Worm (Caenorhabditis elegans) whole organism, L4/young adult: ENCODE measurements around the gene dyf-11.
A peak's percentile ranks its signal among the peaks of the same experiment; 100 is the strongest.

ENCODE experiments used
- W03F9.2 ChIP-seq: fragments of 150-350 bp; optimal IDR thresholded peaks from 2 replicates; lab custom pipeline; 2014; ENCODE audit warnings: missing biosample characterization, missing genetic modification characterization
- dao-5 ChIP-seq: sonication (generic microtip); optimal IDR thresholded peaks from 2 replicates; lab custom pipeline; 2016; ENCODE audit warnings: missing genotype, missing genetic modification characterization, moderate library complexity, missing compliant biosample characterization
- him-1 ChIP-seq: sonication (generic microtip); optimal IDR thresholded peaks from 2 replicates; lab custom pipeline; 2016; ENCODE audit warnings: missing genotype, missing genetic modification reagents, missing genetic modification characterization, missing compliant biosample characterization

Gene dyf-11

DNA sequence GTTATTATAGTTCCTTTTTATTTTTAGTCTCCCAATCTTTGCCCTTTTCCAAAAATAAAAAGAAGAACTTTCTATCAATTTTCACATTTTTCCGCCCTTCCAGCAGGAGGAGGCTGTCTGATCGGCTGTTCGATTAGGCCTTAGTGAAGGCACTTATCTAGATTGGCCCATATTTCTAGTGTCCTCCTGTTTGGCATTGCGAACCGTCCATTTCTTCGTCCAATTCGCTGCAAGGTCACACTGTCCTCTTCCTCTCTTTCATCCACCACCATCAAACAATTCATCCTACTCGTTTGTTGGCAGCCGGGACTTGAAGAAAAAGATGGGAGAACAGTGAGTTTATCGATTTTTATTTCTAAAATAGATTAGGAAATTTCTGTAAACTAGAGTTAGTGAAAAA, 8.6 kb downstream of the dyf-11 start, which contains the start of gene T04G9.4:
TSS of gene T04G9.4 (plus strand) at position 293 of the 400 bp plus-strand sequence.
- TF ChIP-seq dao-5 (tag; lab: Kevin White, UChicago) (no peak), W03F9.2 (tag; lab: Kevin White, UChicago) (no peak), him-1 (tag; lab: Kevin White, UChicago) (no peak)

DNA sequence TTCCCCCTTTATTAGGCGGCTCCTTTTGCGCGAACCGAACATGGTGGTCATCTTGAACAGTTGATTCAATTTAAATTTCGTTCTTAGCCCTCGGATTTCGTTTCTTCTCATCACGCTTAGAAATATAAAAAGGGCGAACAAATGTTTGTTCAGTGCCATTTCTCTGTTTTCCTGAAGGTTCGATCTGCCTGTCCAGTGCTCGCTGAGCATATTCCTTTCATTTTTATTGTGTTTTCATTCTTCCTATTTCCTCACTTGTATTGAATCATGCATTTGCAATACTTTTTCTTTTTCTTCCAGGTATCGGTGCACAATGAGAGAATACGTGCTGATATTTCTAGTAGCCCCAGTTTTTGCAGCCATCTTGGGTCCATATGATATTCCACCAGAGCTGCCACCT, 13.9 kb downstream of the dyf-11 start, which contains the start of gene nas-15:
TSS of gene nas-15 (plus strand) at position 301 of the 400 bp plus-strand sequence.
- TF ChIP-seq him-1 (tag; lab: Kevin White, UChicago), result no peak

DNA sequence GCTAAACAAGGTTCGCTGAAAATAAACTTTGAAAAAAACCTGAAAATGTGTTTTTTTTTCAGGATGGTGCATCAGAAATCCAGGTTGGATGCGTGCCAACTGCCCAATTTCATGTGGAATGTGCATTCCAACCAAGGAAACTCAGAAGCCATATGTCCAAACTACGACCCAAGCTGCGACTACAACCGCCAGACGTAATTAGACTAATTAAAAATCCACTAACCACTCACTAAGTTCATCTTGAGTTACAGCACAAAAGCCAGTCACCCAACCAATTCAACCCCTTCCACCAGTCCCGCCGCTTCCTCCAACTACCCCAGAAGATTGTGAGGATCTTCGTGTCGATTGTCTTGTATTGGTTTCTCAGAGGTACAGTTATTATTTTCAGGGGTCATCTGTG, 15.7 kb downstream of the dyf-11 start:
- TF ChIP-seq dao-5 (tag; lab: Kevin White, UChicago) (no peak), W03F9.2 (tag; lab: Kevin White, UChicago) (no peak), him-1 (tag; lab: Kevin White, UChicago) (no peak)

- TF ChIP-seq W03F9.2 (tag; lab: Kevin White, UChicago) (no peak), him-1 (tag; lab: Kevin White, UChicago) (no peak), dao-5 (tag; lab: Kevin White, UChicago) (no peak)
Measured at ce11 chrX:780027-780426, 16.5 kb downstream of the dyf-11 start.

DNA sequence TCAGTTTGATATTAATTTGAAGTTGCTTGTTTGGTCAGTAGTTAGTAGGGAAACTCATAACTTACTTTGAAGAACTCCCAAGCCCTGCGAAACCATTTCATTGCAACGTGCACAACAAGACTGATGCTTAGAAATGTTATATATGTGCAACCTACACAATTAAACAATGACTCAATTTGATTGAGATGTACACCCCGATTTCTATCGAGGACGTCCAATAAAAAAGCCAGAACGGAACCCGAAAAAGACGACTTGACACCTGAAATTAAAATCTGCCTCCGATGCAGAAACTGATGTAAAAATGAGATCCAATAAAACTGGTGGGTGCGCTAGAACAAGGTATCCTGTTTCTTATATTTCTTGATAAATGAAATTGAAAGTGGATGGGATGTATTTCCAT, 21.3 kb downstream of the dyf-11 start, which contains the start of gene T04G9.6:
TSS of gene T04G9.6 (minus strand) at position 101 of the 400 bp plus-strand sequence.
- TF ChIP-seq W03F9.2 (tag; lab: Kevin White, UChicago) (no peak), him-1 (tag; lab: Kevin White, UChicago) (no peak), dao-5 (tag; lab: Kevin White, UChicago) (no peak)

ce11 chrX:785368-785767, 21.8 kb downstream of the dyf-11 start:
- TF ChIP-seq dao-5 (tag; lab: Kevin White, UChicago), result no peak
- no peak for TF ChIP-seq him-1 (tag; lab: Kevin White, UChicago)
- TF ChIP-seq W03F9.2 (tag; lab: Kevin White, UChicago), result no peak

- TF ChIP-seq dao-5 (tag; lab: Kevin White, UChicago), result no peak
- no peak for TF ChIP-seq W03F9.2 (tag; lab: Kevin White, UChicago)
- no peak for TF ChIP-seq him-1 (tag; lab: Kevin White, UChicago)
Measured at ce11 chrX:787992-788391, 24.4 kb downstream of the dyf-11 start, which contains the start of gene attf-5. attf-5 (plus strand) TSS chrX:788353.

- TF ChIP-seq dao-5 (tag; lab: Kevin White, UChicago) (no peak), him-1 (tag; lab: Kevin White, UChicago) (no peak), W03F9.2 (tag; lab: Kevin White, UChicago) (no peak)
Measured at ce11 chrX:789848-790247, 26.3 kb downstream of the dyf-11 start.

- TF ChIP-seq dao-5 (tag; lab: Kevin White, UChicago) (no peak), W03F9.2 (tag; lab: Kevin White, UChicago) (no peak), him-1 (tag; lab: Kevin White, UChicago) (no peak)
Measured at ce11 chrX:790593-790992, 27.0 kb downstream of the dyf-11 start.

DNA sequence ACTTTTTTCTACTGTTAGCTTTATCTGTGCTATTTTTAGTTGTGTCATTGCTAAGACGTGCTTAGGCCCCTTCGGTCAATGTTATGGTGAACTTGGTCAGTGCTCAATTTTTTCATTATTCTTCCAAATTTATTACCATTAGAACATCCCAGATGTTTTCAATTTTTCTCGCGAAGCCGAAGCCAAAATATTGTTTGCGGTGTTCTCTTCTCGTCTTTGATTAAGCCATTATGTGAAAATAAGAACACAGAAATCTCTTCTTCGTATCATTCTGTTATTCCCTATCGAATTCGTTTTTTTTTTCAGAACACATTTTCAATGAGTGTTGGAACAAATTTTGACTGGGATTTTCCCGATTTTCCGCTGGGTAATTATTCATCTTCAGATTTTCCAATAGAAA, 38.9 kb downstream of the dyf-11 start, which contains the start of gene gtr-1:
TSS of gene gtr-1 (plus strand) at position 301 of the 400 bp plus-strand sequence.
- no peak for TF ChIP-seq W03F9.2 (tag; lab: Kevin White, UChicago)
- TF ChIP-seq dao-5 (tag; lab: Kevin White, UChicago), result no peak
- no peak for TF ChIP-seq him-1 (tag; lab: Kevin White, UChicago)

- TF ChIP-seq him-1 (tag; lab: Kevin White, UChicago) (peak; percentile 99), W03F9.2 (tag; lab: Kevin White, UChicago) (peak; percentile 98), dao-5 (tag; lab: Kevin White, UChicago) (peak; percentile 67)
Measured at ce11 chrX:806515-806914, 43.0 kb downstream of the dyf-11 start.

ce11 chrX:810694-811093, 47.1 kb downstream of the dyf-11 start, which contains the start of gene F25E2.2:
F25E2.2 (minus strand) TSS chrX:810794.
- TF ChIP-seq dao-5 (tag; lab: Kevin White, UChicago), result no peak
- TF ChIP-seq W03F9.2 (tag; lab: Kevin White, UChicago), result no peak
- TF ChIP-seq him-1 (tag; lab: Kevin White, UChicago), result no peak

ce11 chrX:812264-812663, 48.7 kb downstream of the dyf-11 start:
- no peak for TF ChIP-seq him-1 (tag; lab: Kevin White, UChicago)
- TF ChIP-seq dao-5 (tag; lab: Kevin White, UChicago), result no peak
- no peak for TF ChIP-seq W03F9.2 (tag; lab: Kevin White, UChicago)

DNA sequence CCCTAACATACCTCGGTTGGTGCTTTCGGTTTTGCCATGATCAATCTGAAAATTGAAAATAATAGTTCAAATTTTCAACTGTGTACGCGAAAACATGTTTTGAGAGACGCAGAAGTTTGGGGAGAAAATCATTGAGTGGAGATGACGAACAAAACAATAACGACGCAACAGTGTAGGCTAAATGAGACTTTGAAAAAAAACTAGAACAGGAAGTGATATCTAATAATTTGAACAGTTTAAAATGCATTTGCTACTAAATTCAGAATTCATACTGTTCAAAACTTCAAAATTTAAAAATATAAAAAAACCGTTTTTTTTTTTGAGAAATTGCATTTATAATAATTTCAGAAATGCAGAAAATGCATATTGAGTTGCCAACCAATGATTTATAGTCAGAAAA, 49.5 kb downstream of the dyf-11 start, which contains the start of gene F25E2.3:
TSS of gene F25E2.3 (minus strand) at position 101 of the 400 bp plus-strand sequence.
- TF ChIP-seq W03F9.2 (tag; lab: Kevin White, UChicago), result no peak
- no peak for TF ChIP-seq dao-5 (tag; lab: Kevin White, UChicago)
- TF ChIP-seq him-1 (tag; lab: Kevin White, UChicago), result no peak
